Fruit fly (Drosophila melanogaster) whole organism: Measurements from ENCODE around the gene Tpst.

Experiments used
- Dll ChIP-seq: fragments of >200 bp; optimal IDR thresholded peaks from 2 replicates; lab custom pipeline; 2017
- pan ChIP-seq: fragments of >200 bp; optimal IDR thresholded peaks from 2 replicates; lab custom pipeline; 2017

dm6 chrX:13556172-13556571 is 7.5 kb upstream of the Tpst start, which contains the start of gene CG32631:
- TF ChIP-seq Dll, result no peak
- TF ChIP-seq pan (lab: Kevin White, UChicago), result no peak
